Fruit fly (Drosophila melanogaster) whole organism, wandering third instar larva: ENCODE measurements around the gene Dbp73D.
A peak's percentile ranks its signal among the peaks of the same experiment; 100 is the strongest.

Source experiments
- Abd-B ChIP-seq: fragments of >200 bp; optimal IDR thresholded peaks from 2 replicates; lab custom pipeline; 2017; ENCODE audit warnings: missing biosample characterization, missing genetic modification characterization
- CG32264 ChIP-seq: fragments of 200-800 bp; sonication (Bioruptor generic); optimal IDR thresholded peaks from 2 replicates; lab custom pipeline; 2016; ENCODE audit warnings: missing biosample characterization, missing genetic modification characterization
- CG9705 ChIP-seq: fragments of 200-800 bp; sonication (Bioruptor generic); optimal IDR thresholded peaks from 2 replicates; lab custom pipeline; 2018; ENCODE audit warnings: missing biosample characterization, mild to moderate bottlenecking, missing genetic modification characterization
- CrebA ChIP-seq: fragments of 200-800 bp; sonication (Bioruptor generic); optimal IDR thresholded peaks from 2 replicates; lab custom pipeline; 2016; ENCODE audit warnings: missing biosample characterization, mild to moderate bottlenecking, missing genetic modification characterization, borderline replicate concordance
- Dif ChIP-seq: fragments of 200-275, 200-300 bp; sonication (Bioruptor generic); optimal IDR thresholded peaks from 2 replicates; lab custom pipeline; 2018; ENCODE audit warnings: missing biosample characterization, missing genetic modification characterization; ENCODE audit not compliant: partially characterized antibody
- HLH106 ChIP-seq: fragments of 200-800 bp; optimal IDR thresholded peaks from 3 replicates; lab custom pipeline; 2019; ENCODE audit warnings: missing biosample characterization, mild to moderate bottlenecking, missing genetic modification characterization, moderate library complexity
- Mio ChIP-seq: sonication (Bioruptor generic); optimal IDR thresholded peaks from 2 replicates; lab custom pipeline; 2016; ENCODE audit warnings: missing biosample characterization, missing genetic modification characterization
- Myc ChIP-seq: fragments of >200 bp; optimal IDR thresholded peaks from 2 replicates; lab custom pipeline; 2017
- N ChIP-seq: fragments of >200 bp; optimal IDR thresholded peaks from 2 replicates; lab custom pipeline; 2018; ENCODE audit warnings: missing biosample characterization, missing external identifiers, missing genetic modification characterization
- OdsH ChIP-seq: fragments of 200-800 bp; sonication (Bioruptor generic); optimal IDR thresholded peaks from 2 replicates; lab custom pipeline; 2016; ENCODE audit warnings: missing biosample characterization, mild to moderate bottlenecking, missing genetic modification characterization
- Rel ChIP-seq, 2 experiments: fragments of 200-800 bp; sonication (Bioruptor generic) in 1 of 2; optimal IDR thresholded peaks; 2 replicates in 1 of 2; 3 replicates in 1 of 2; lab custom pipeline; 2016 to 2019; ENCODE audit warnings: mild to moderate bottlenecking in 2 of 2, missing biosample characterization in 2 of 2, missing genetic modification characterization in 2 of 2, moderate library complexity in 1 of 2
- Sp1 ChIP-seq: fragments of 200-800 bp; sonication (Bioruptor generic); optimal IDR thresholded peaks from 3 replicates; lab custom pipeline; 2019; ENCODE audit warnings: missing biosample characterization, mild to moderate bottlenecking, missing genetic modification characterization, moderate library complexity
- Vsx2 ChIP-seq: fragments of 200-300, 225-300 bp; sonication (Bioruptor generic); optimal IDR thresholded peaks from 2 replicates; lab custom pipeline; 2018; ENCODE audit warnings: missing biosample characterization, missing genetic modification characterization; ENCODE audit not compliant: partially characterized antibody
- br ChIP-seq: fragments of 200-800 bp; sonication (Bioruptor generic); optimal IDR thresholded peaks from 2 replicates; lab custom pipeline; 2016; ENCODE audit warnings: missing biosample characterization, missing genetic modification characterization
- brk ChIP-seq: fragments of 200-800 bp; sonication (Bioruptor generic); optimal IDR thresholded peaks from 2 replicates; lab custom pipeline; 2016; ENCODE audit warnings: missing biosample characterization, mild to moderate bottlenecking, missing genetic modification characterization
- dmrt93B ChIP-seq: fragments of 200-800 bp; sonication (Bioruptor generic); optimal IDR thresholded peaks from 2 replicates; lab custom pipeline; 2018; ENCODE audit warnings: missing biosample characterization, mild to moderate bottlenecking, missing genetic modification characterization
- dsf ChIP-seq: sonication (Bioruptor generic); optimal IDR thresholded peaks from 2 replicates; lab custom pipeline; 2016; ENCODE audit warnings: missing biosample characterization, missing genetic modification characterization, borderline replicate concordance
- ey ChIP-seq: fragments of 200-800 bp; sonication (Bioruptor generic); optimal IDR thresholded peaks from 2 replicates; lab custom pipeline; 2016; ENCODE audit warnings: missing biosample characterization, missing genetic modification characterization
- fru ChIP-seq: fragments of 200-800 bp; sonication (Bioruptor generic); optimal IDR thresholded peaks from 3 replicates; lab custom pipeline; 2016; ENCODE audit warnings: missing biosample characterization, mild to moderate bottlenecking, missing genetic modification characterization
- h ChIP-seq: fragments of 200-800 bp; sonication (Bioruptor generic); optimal IDR thresholded peaks from 3 replicates; lab custom pipeline; 2016; ENCODE audit warnings: missing biosample characterization, mild to moderate bottlenecking, missing genetic modification characterization
- jim ChIP-seq: fragments of 175-275, 200-325 bp; sonication (Bioruptor generic); optimal IDR thresholded peaks from 2 replicates; lab custom pipeline; 2016; ENCODE audit warnings: missing biosample characterization, mild to moderate bottlenecking, missing genetic modification characterization
- lola ChIP-seq: fragments of >200 bp; optimal IDR thresholded peaks from 2 replicates; lab custom pipeline; 2017; ENCODE audit warnings: missing biosample characterization, missing genetic modification characterization
- pan ChIP-seq: fragments of >200 bp; optimal IDR thresholded peaks from 2 replicates; lab custom pipeline; 2017
- psq ChIP-seq: fragments of 200-800 bp; sonication (Bioruptor generic); optimal IDR thresholded peaks from 3 replicates; lab custom pipeline; 2017; ENCODE audit warnings: missing biosample characterization, mild to moderate bottlenecking, missing genetic modification characterization, moderate library complexity
- rgr ChIP-seq: fragments of 200-800 bp; sonication (Bioruptor generic); optimal IDR thresholded peaks from 3 replicates; lab custom pipeline; 2016; ENCODE audit warnings: missing biosample characterization, mild to moderate bottlenecking, missing genetic modification characterization
- sage ChIP-seq: fragments of 200-800 bp; sonication (Bioruptor generic); optimal IDR thresholded peaks from 2 replicates; lab custom pipeline; 2016; ENCODE audit warnings: missing biosample characterization, mild to moderate bottlenecking, missing genetic modification characterization
- sv ChIP-seq: fragments of 200-800 bp; sonication (Bioruptor generic); optimal IDR thresholded peaks from 3 replicates; lab custom pipeline; 2016; ENCODE audit warnings: missing biosample characterization, missing genetic modification characterization
- tai ChIP-seq: sonication (Bioruptor generic); optimal IDR thresholded peaks from 2 replicates; lab custom pipeline; 2016; ENCODE audit warnings: missing biosample characterization, missing genetic modification characterization

Dbp73D gene

DNA sequence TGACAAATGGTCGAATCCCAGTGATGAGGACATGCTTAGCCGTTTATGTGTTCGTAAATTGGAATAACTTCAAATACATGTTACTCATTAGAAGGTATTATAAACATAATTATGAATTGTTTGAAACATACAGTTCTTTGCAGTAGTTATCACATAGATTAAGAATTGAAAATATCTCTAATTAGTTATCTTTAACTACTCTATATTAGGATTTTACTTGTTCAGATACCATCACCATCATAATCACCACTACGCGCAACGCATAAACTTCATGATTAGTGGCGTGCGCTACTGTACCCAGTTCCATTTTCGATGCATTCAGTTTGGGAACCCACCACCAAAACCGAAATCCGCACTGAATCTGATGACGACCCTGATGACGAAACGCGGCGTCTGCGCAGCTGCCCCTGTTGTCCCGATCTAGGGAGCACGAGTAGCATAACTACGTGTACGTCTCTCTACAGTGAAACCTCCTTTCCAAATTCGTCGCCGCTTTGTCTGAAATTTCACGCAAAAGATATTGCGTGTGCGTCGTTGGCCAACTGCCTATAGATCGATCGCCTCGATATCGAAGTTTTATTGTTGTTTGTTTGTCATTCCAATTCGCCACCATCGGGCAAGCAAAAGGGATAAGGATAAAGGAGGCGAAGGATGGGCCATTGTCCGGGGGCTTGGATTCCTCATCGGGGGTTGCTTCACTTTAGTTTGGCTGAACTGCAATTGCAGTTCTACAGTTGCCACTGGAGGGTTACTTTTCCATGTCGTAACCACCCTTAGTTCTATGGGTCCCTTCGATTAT, 13.5 kb upstream of the Dbp73D start:
- TF ChIP-seq Vsx2 (GFP tag; lab: Kevin White, UChicago) = no peak
- TF ChIP-seq rgr = no peak
- TF ChIP-seq dmrt93B (GFP tag; lab: Kevin White, UChicago) = no peak
- TF ChIP-seq HLH106 (tag; lab: Kevin White, UChicago) = no peak
- TF ChIP-seq Abd-B (GFP tag; lab: Kevin White, UChicago) = no peak
- TF ChIP-seq sage = no peak
- TF ChIP-seq h (GFP tag; lab: Kevin White, UChicago) = no peak
- TF ChIP-seq CG32264 (GFP tag; lab: Kevin White, UChicago) = no peak
- no peak for TF ChIP-seq Dif (GFP tag; lab: Kevin White, UChicago)
- no peak for TF ChIP-seq Myc
- TF ChIP-seq dsf (GFP tag; lab: Kevin White, UChicago) = no peak
- TF ChIP-seq psq (GFP tag; lab: Kevin White, UChicago) = no peak
- no peak for TF ChIP-seq Mio (GFP tag; lab: Kevin White, UChicago)
- TF ChIP-seq brk (GFP tag; lab: Kevin White, UChicago) = no peak
- TF ChIP-seq pan = no peak
- TF ChIP-seq jim (GFP tag; lab: Kevin White, UChicago) = no peak
- no peak for TF ChIP-seq CG9705 (GFP tag; lab: Kevin White, UChicago)
- TF ChIP-seq, all 38 proteins: peak for 0

dm6 chr3L:16741660-16742059, 11.0 kb upstream of the Dbp73D start:
- TF ChIP-seq Myc = peak; percentile 57
- no peak for TF ChIP-seq br
- TF ChIP-seq ey (GFP tag; lab: Kevin White, UChicago) = no peak
- TF ChIP-seq sv (GFP tag; lab: Kevin White, UChicago) = no peak
- no peak for TF ChIP-seq Sp1 (GFP tag; lab: Kevin White, UChicago)
- no peak for TF ChIP-seq Mio (GFP tag; lab: Kevin White, UChicago)
- no peak for TF ChIP-seq OdsH (GFP tag; lab: Kevin White, UChicago)

DNA sequence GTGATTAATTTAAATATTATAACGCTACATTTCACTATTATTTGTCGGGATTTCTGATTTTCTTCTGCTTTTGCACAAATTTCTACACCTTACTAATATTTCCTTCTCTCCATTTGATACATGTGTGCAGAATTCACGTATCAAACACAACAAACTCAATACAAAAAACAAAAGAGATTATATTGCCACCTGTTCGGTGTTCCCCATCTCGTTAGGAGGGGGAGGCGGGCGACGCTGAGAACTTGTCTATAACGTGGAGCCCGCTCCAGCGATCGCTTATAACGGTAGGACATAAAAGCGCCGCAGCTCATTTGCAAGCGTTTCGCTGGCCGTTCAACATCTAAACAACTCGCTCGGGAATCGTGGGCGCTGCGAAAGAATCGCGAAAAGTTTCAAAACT, 2.6 kb upstream of the Dbp73D start, which contains the start of gene CG9701:
TSS of gene CG9701 (plus strand) at position 301 of the 400 bp plus-strand sequence.
- TF ChIP-seq N (GFP tag; lab: Kevin White, UChicago) (no peak), lola (GFP tag; lab: Kevin White, UChicago) (no peak), sv (GFP tag; lab: Kevin White, UChicago) (no peak), OdsH (GFP tag; lab: Kevin White, UChicago) (no peak), Dif (GFP tag; lab: Kevin White, UChicago) (no peak), Mio (GFP tag; lab: Kevin White, UChicago) (no peak), fru (GFP tag; lab: Kevin White, UChicago) (no peak), CrebA (no peak), Sp1 (GFP tag; lab: Kevin White, UChicago) (no peak), tai (GFP tag; lab: Kevin White, UChicago) (no peak), ey (GFP tag; lab: Kevin White, UChicago) (no peak), br (no peak), Vsx2 (GFP tag; lab: Kevin White, UChicago) (no peak)
- TF ChIP-seq, all 38 proteins: peak for 0

- TF ChIP-seq ey (GFP tag; lab: Kevin White, UChicago) (no peak), Rel (GFP tag; optimal IDR thresholded peaks at IDR 0.05; lab: Kevin White, UChicago) (no peak), Rel (tag; optimal IDR thresholded peaks at IDR 0.05; lab: Kevin White, UChicago) (peak; percentile 97)
Observed at dm6 chr3L:16727939-16728635, 2.5 kb downstream of the Dbp73D start, which contains the start of gene PGRP-SB1. TSS of gene PGRP-SB1 (minus strand) at chr3L:16727989.

dm6 chr3L:16726069-16726591, 4.5 kb downstream of the Dbp73D start, which contains the start of the genes CG13026 and PGRP-SB2:
TSS of gene CG13026 (minus strand) at chr3L:16726169.
TSS of gene PGRP-SB2 (plus strand) at chr3L:16726541.
- no peak for TF ChIP-seq h (GFP tag; lab: Kevin White, UChicago)
- no peak for TF ChIP-seq fru (GFP tag; lab: Kevin White, UChicago)
- no peak for TF ChIP-seq HLH106 (tag; lab: Kevin White, UChicago)
- no peak for TF ChIP-seq CG32264 (GFP tag; lab: Kevin White, UChicago)
- TF ChIP-seq sage = no peak
- TF ChIP-seq dsf (GFP tag; lab: Kevin White, UChicago) = no peak
- TF ChIP-seq, all 38 proteins: peak for 0
